Worm (Caenorhabditis elegans) whole organism, L1 larva: ENCODE results near the gene col-105.

ENCODE experiments used
- aly-2 ChIP-seq: fragments of 150-350 bp; optimal IDR thresholded peaks from 2 replicates; lab custom pipeline; 2014; ENCODE audit warnings: missing biosample characterization, missing genetic modification characterization
- ama-1 ChIP-seq: fragments of 150-350 bp; optimal IDR thresholded peaks from 2 replicates; lab custom pipeline; 2014
- ceh-82 ChIP-seq, 3 experiments: fragments of 150-350 bp in 1 of 3; sonication (generic microtip) in 2 of 3; optimal IDR thresholded peaks; 2 replicates each; lab custom pipeline; 2014 to 2017; ENCODE audit warnings: missing biosample characterization in 3 of 3, missing genetic modification characterization in 3 of 3
- elt-2 ChIP-seq: sonication (generic microtip); optimal IDR thresholded peaks from 2 replicates; lab custom pipeline; 2016; ENCODE audit warnings: missing genetic modification characterization, mild to moderate bottlenecking, inconsistent platforms, missing compliant biosample characterization, missing genetic modification reagents
- fkh-10 ChIP-seq: sonication (generic microtip); optimal IDR thresholded peaks from 2 replicates; lab custom pipeline; 2017; ENCODE audit warnings: missing biosample characterization, missing genetic modification reagents, missing genetic modification characterization
- lin-35 ChIP-seq, 2 experiments: fragments of 150-350 bp; optimal IDR thresholded peaks; 2 replicates each; lab custom pipeline; 2014; ENCODE audit warnings: missing biosample characterization in 2 of 2, missing genetic modification characterization in 2 of 2, missing genetic modification reagents in 2 of 2
- mab-9 ChIP-seq: fragments of 200-800 bp; sonication (Bioruptor generic); IDR thresholded peaks from 2 replicates; pipeline ENCODE4 v1.3.6; 2022; ENCODE audit warnings: missing genetic modification reagents, missing genetic modification characterization, missing compliant biosample characterization
- mep-1 ChIP-seq: fragments of 150-350 bp; optimal IDR thresholded peaks from 2 replicates; lab custom pipeline; 2014; ENCODE audit warnings: missing biosample characterization, missing genetic modification characterization
- nhr-237 ChIP-seq: fragments of 150-350 bp; optimal IDR thresholded peaks from 2 replicates; lab custom pipeline; 2014; ENCODE audit warnings: missing biosample characterization, missing genetic modification characterization
- ztf-11 ChIP-seq, 2 experiments: sonication (generic microtip); optimal IDR thresholded peaks; 2 replicates each; lab custom pipeline; 2016 to 2017; ENCODE audit warnings: missing genetic modification characterization in 2 of 2, missing biosample characterization in 1 of 2, missing compliant biosample characterization in 1 of 2

DNA sequence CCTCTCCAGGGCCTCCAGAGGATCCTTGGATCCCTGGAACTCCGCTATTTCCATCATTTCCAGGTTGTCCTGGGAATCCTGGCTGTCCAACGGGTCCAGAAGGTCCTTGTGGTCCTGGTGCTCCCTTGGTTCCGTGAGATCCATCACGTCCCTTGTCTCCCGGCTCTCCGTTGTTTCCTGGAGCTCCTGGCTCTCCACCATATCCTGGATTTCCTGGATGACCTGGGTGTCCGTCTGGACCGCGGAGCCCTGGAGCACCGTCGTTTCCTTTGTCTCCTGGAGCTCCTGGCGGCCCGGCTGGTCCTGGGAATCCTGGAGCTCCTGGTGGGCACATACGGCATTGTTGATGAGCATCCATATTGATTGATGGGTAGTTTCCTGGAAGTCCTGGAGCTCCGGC, 5.2 kb downstream of the col-105 start:
- TF ChIP-seq ztf-11 (tag; optimal IDR thresholded peaks at IDR 0.05; lab: Kevin White, UChicago) = no peak
- no peak for TF ChIP-seq ama-1
- TF ChIP-seq elt-2 (tag; lab: Kevin White, UChicago) = no peak
- no peak for TF ChIP-seq ceh-82 (tag; optimal IDR thresholded peaks at IDR 0.05; lab: Kevin White, UChicago)
- TF ChIP-seq mep-1 = no peak
- TF ChIP-seq mab-9 = no peak
- no peak for TF ChIP-seq fkh-10 (GFP tag; lab: Kevin White, UChicago)
- no peak for TF ChIP-seq lin-35 (GFP tag; optimal IDR thresholded peaks at IDR 0.05; lab: Kevin White, UChicago)
- no peak for TF ChIP-seq nhr-237 (tag; lab: Kevin White, UChicago)
- TF ChIP-seq aly-2 = no peak
